Worm (Caenorhabditis elegans) whole organism, L4 larva: ENCODE results near the gene T28A11.3.
A peak's percentile ranks its signal among the peaks of the same experiment; 100 is the strongest.

Experiments
- D1046.2 ChIP-seq: fragments of 200-800 bp; sonication (Bioruptor generic); IDR thresholded peaks from 2 replicates; pipeline ENCODE4 v1.3.6; 2022; ENCODE audit warnings: missing genetic modification characterization, missing compliant biosample characterization
- F10B5.3 ChIP-seq: sonication (generic microtip); optimal IDR thresholded peaks from 2 replicates; lab custom pipeline; 2016; ENCODE audit warnings: mild to moderate bottlenecking, missing genetic modification characterization, missing compliant biosample characterization
- F26F4.8 ChIP-seq: fragments of 200-800 bp; sonication (Bioruptor generic); conservative IDR thresholded peaks from 2 replicates; pipeline ENCODE4 v1.3.6; 2022; ENCODE audit warnings: missing genetic modification characterization, missing compliant biosample characterization
- F37D6.2 ChIP-seq: sonication (generic microtip); optimal IDR thresholded peaks from 2 replicates; lab custom pipeline; 2016; ENCODE audit warnings: mild to moderate bottlenecking, missing genetic modification characterization, missing compliant biosample characterization
- Y5F2A.4 ChIP-seq: fragments of 200-800 bp; sonication (Bioruptor generic); optimal IDR thresholded peaks from 2 replicates; lab custom pipeline; 2018; ENCODE audit warnings: mild to moderate bottlenecking, missing genetic modification characterization, missing compliant biosample characterization
- aha-1 ChIP-seq: fragments of 150-350 bp; peaks from one replicate; lab custom pipeline; 2014; ENCODE audit warnings: missing biosample characterization, missing genetic modification characterization
- aly-2 ChIP-seq: sonication (generic microtip); optimal IDR thresholded peaks from 2 replicates; lab custom pipeline; 2018; ENCODE audit warnings: missing biosample characterization, missing genetic modification characterization
- ama-1 ChIP-seq: fragments of 150-350 bp; optimal IDR thresholded peaks from 2 replicates; lab custom pipeline; 2014; ENCODE audit warnings: inconsistent platforms, mixed read lengths
- attf-4 ChIP-seq: sonication (generic microtip); optimal IDR thresholded peaks from 3 replicates; lab custom pipeline; 2017; ENCODE audit warnings: missing biosample characterization, missing genetic modification characterization
- cey-2 ChIP-seq: sonication (generic microtip); optimal IDR thresholded peaks from 3 replicates; lab custom pipeline; 2017; ENCODE audit warnings: missing genetic modification characterization, mild to moderate bottlenecking, missing compliant biosample characterization, antibody characterized with exemption, borderline replicate concordance; ENCODE audit not compliant: insufficient read depth
- ctbp-1 ChIP-seq: fragments of 200-800 bp; sonication (Bioruptor generic); IDR thresholded peaks from 2 replicates; pipeline ENCODE4 v1.3.6; 2022; ENCODE audit warnings: missing genetic modification reagents, missing genetic modification characterization, missing compliant biosample characterization
- daf-12 ChIP-seq: fragments of 150-350 bp; optimal IDR thresholded peaks from 2 replicates; lab custom pipeline; 2014; ENCODE audit warnings: missing biosample characterization, missing genetic modification reagents, missing genetic modification characterization
- daf-16 ChIP-seq, 3 experiments: sonication (generic microtip); optimal IDR thresholded peaks; 2 replicates each; lab custom pipeline; 2016 to 2017; ENCODE audit warnings: missing genetic modification characterization in 3 of 3, missing genetic modification reagents in 3 of 3, mild to moderate bottlenecking in 2 of 3, missing compliant biosample characterization in 2 of 3, missing biosample characterization in 1 of 3, moderate library complexity in 1 of 3
- daf-19 ChIP-seq: fragments of 200-800 bp; sonication (Bioruptor generic); conservative IDR thresholded peaks from 2 replicates; pipeline ENCODE4 v1.3.6; 2022; ENCODE audit warnings: missing genetic modification characterization, missing compliant biosample characterization
- hif-1 ChIP-seq, 2 experiments: sonication (generic microtip); optimal IDR thresholded peaks; 2 replicates each; lab custom pipeline; 2016 to 2017; ENCODE audit warnings: missing compliant biosample characterization in 2 of 2, missing genetic modification characterization in 2 of 2, missing genetic modification reagents in 2 of 2, missing genotype in 2 of 2, mild to moderate bottlenecking in 1 of 2
- lin-1 ChIP-seq: fragments of 200-800 bp; sonication (Bioruptor generic); IDR thresholded peaks from 2 replicates; pipeline ENCODE4 v1.3.6; 2022; ENCODE audit warnings: missing genetic modification reagents, missing genetic modification characterization, missing compliant biosample characterization
- lin-29 ChIP-seq: fragments of 200-800 bp; sonication (Bioruptor generic); IDR thresholded peaks from 2 replicates; pipeline ENCODE4 v1.3.6; 2022; ENCODE audit warnings: missing genetic modification reagents, missing genetic modification characterization, missing compliant biosample characterization
- madf-5 ChIP-seq, 2 experiments: fragments of 200-800 bp; sonication (Bioruptor generic); IDR thresholded peaks; 2 replicates each; pipeline ENCODE4 v1.3.6; 2022; ENCODE audit warnings: missing compliant biosample characterization in 2 of 2, missing genetic modification characterization in 2 of 2
- madf-9 ChIP-seq: fragments of 200-800 bp; sonication (Bioruptor generic); conservative IDR thresholded peaks from 2 replicates; pipeline ENCODE4 v1.3.6; 2022; ENCODE audit warnings: missing genetic modification reagents, missing genetic modification characterization, missing compliant biosample characterization
- mdt-29 ChIP-seq: fragments of 200-800 bp; sonication (Bioruptor generic); IDR thresholded peaks from 2 replicates; pipeline ENCODE4 v1.3.6; 2022; ENCODE audit warnings: missing genetic modification reagents, missing genetic modification characterization, missing compliant biosample characterization
- nhr-77 ChIP-seq: fragments of 150-350 bp; optimal IDR thresholded peaks from 2 replicates; lab custom pipeline; 2014; ENCODE audit warnings: missing biosample characterization, missing genetic modification characterization
- sdz-12 ChIP-seq: fragments of 200-800 bp; sonication (Bioruptor generic); optimal IDR thresholded peaks from 2 replicates; lab custom pipeline; 2018; ENCODE audit warnings: mild to moderate bottlenecking, missing genetic modification characterization, missing compliant biosample characterization
- snpc-1.2 ChIP-seq: fragments of 200-800 bp; sonication (Bioruptor generic); IDR thresholded peaks from 2 replicates; pipeline ENCODE4 v1.3.6; 2022; ENCODE audit warnings: missing genetic modification reagents, missing genetic modification characterization, missing compliant biosample characterization
- snpc-4 ChIP-seq: fragments of 150-350 bp; optimal IDR thresholded peaks from 2 replicates; lab custom pipeline; 2014; ENCODE audit warnings: missing biosample characterization, missing genetic modification characterization
- spr-1 ChIP-seq: sonication (generic microtip); optimal IDR thresholded peaks from 2 replicates; lab custom pipeline; 2016; ENCODE audit warnings: mild to moderate bottlenecking, missing genetic modification characterization, missing compliant biosample characterization
- tra-1 ChIP-seq: fragments of 200-800 bp; sonication (Bioruptor generic); IDR thresholded peaks from 2 replicates; pipeline ENCODE4 v1.3.6; 2022; ENCODE audit warnings: missing genetic modification reagents, missing genetic modification characterization, missing compliant biosample characterization
- vab-7 ChIP-seq: fragments of 200-800 bp; sonication (Bioruptor generic); IDR thresholded peaks from 2 replicates; pipeline ENCODE4 v1.3.6; 2022; ENCODE audit warnings: missing genetic modification reagents, missing genetic modification characterization, missing compliant biosample characterization
- zfp-3 ChIP-seq: fragments of 200-800 bp; sonication (Bioruptor generic); conservative IDR thresholded peaks from 2 replicates; pipeline ENCODE4 v1.3.6; 2022; ENCODE audit warnings: missing genetic modification reagents, missing genetic modification characterization, missing compliant biosample characterization
- ztf-11 ChIP-seq: fragments of 150-350 bp; optimal IDR thresholded peaks from 2 replicates; lab custom pipeline; 2014; ENCODE audit warnings: missing biosample characterization, missing genetic modification characterization
- ztf-7 ChIP-seq: fragments of 150-350 bp; optimal IDR thresholded peaks from 2 replicates; lab custom pipeline; 2014; ENCODE audit warnings: missing biosample characterization, missing genetic modification characterization

Gene T28A11.3

ce11 chrV:3320005-3320404 is 44.9 kb downstream of the T28A11.3 start, which contains the start of gene F35F10.14:
TSS of gene F35F10.14 (minus strand) at chrV:3320105.
- TF ChIP-seq ztf-7 (tag; lab: Kevin White, UChicago): no peak
- TF ChIP-seq daf-19 (GFP tag; lab: Robert Waterston, UW): no peak
- TF ChIP-seq F10B5.3: no peak
- no peak for TF ChIP-seq ztf-11 (tag; lab: Kevin White, UChicago)
- TF ChIP-seq lin-29 (GFP tag; lab: Robert Waterston, UW): no peak
- TF ChIP-seq aly-2 (tag; lab: Kevin White, UChicago): no peak
- no peak for TF ChIP-seq vab-7 (GFP tag; lab: Robert Waterston, UW)
- TF ChIP-seq snpc-4 (tag; lab: Kevin White, UChicago): no peak
- TF ChIP-seq mdt-29 (GFP tag; lab: Robert Waterston, UW): no peak
- no peak for TF ChIP-seq sdz-12 (GFP tag; lab: Kevin White, UChicago)
- TF ChIP-seq snpc-1.2 (GFP tag; lab: Robert Waterston, UW): no peak
- TF ChIP-seq nhr-77: no peak
- TF ChIP-seq cey-2 (tag; lab: Kevin White, UChicago): no peak

ce11 chrV:3320432-3320831 is 45.3 kb downstream of the T28A11.3 start, which contains the start of gene C17B7.14:
TSS of gene C17B7.14 (minus strand) at chrV:3320532.
- no peak for TF ChIP-seq daf-19 (GFP tag; lab: Robert Waterston, UW)
- TF ChIP-seq nhr-77: no peak
- TF ChIP-seq F26F4.8 (GFP tag; lab: Robert Waterston, UW): no peak
- TF ChIP-seq tra-1 (GFP tag; lab: Robert Waterston, UW): no peak
- TF ChIP-seq Y5F2A.4 (GFP tag; lab: Kevin White, UChicago): no peak
- no peak for TF ChIP-seq zfp-3 (GFP tag; lab: Robert Waterston, UW)
- no peak for TF ChIP-seq madf-5 (GFP tag; IDR thresholded peaks at IDR 0.05; lab: Robert Waterston, UW)
- no peak for TF ChIP-seq ctbp-1 (GFP tag; lab: Robert Waterston, UW)
- no peak for TF ChIP-seq hif-1 (tag; optimal IDR thresholded peaks at IDR 0.05; lab: Kevin White, UChicago)
- TF ChIP-seq ama-1 (lab: Kevin White, UChicago): no peak
- no peak for TF ChIP-seq attf-4 (tag; lab: Kevin White, UChicago)
- no peak for TF ChIP-seq D1046.2 (GFP tag; lab: Robert Waterston, UW)
- no peak for TF ChIP-seq spr-1 (tag; lab: Kevin White, UChicago)
- no peak for TF ChIP-seq daf-12
- no peak for TF ChIP-seq lin-1
- no peak for TF ChIP-seq daf-16 (GFP tag; optimal IDR thresholded peaks at IDR 0.05; lab: Kevin White, UChicago)
- TF ChIP-seq daf-16 (tag; optimal IDR thresholded peaks at IDR 0.05; lab: Kevin White, UChicago): no peak
- TF ChIP-seq F37D6.2 (tag; lab: Kevin White, UChicago): no peak

ce11 chrV:3324178-3324577 is 49.0 kb downstream of the T28A11.3 start, which contains the start of gene C17B7.8:
TSS of gene C17B7.8 (minus strand) at chrV:3324278.
- no peak for TF ChIP-seq madf-9 (GFP tag; lab: Robert Waterston, UW)
- peak; percentile 31 for TF ChIP-seq aha-1
- TF ChIP-seq, all 104 proteins: peak for 1
